Worm (Caenorhabditis elegans): ENCODE measurements around the gene umps-1.

Gene umps-1

DNA sequence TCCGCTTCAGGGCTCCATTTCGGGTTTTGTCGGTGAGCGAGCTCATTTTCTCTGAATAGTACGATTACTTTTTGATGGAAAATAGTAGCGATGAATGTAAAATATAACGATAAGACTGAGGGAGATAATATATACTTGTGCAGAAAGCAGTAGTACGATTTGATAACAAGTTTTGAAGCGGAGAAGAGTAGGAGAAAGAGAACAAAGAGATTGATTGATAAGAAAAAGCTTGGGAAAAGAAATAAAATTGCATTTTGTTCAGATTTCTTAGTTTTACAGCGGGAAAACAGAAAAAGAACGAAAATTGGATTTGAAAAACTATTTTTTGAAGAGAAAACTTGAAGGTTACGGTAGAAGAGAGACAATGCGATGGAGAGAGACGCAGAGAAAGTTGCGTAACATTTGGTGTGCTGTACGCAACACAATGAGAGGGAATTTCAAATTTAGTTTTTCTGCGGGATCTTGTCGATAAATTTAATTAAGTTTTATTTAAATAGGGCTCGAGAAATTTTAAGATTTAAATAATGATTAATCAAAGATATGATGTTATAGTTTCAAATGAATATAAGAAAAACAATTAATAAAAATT lies at the start of gene umps-1:
Gene umps-1, minus strand, starts transcription at position 51 of the 589 bp plus-strand sequence.
- TF ChIP-seq dao-5 (tag; optimal IDR thresholded peaks at IDR 0.05) = no peak
- peak; percentile 57 for TF ChIP-seq W03F9.2 (tag; optimal IDR thresholded peaks at IDR 0.05)
- TF ChIP-seq him-1 (tag; optimal IDR thresholded peaks at IDR 0.05) = no peak

DNA sequence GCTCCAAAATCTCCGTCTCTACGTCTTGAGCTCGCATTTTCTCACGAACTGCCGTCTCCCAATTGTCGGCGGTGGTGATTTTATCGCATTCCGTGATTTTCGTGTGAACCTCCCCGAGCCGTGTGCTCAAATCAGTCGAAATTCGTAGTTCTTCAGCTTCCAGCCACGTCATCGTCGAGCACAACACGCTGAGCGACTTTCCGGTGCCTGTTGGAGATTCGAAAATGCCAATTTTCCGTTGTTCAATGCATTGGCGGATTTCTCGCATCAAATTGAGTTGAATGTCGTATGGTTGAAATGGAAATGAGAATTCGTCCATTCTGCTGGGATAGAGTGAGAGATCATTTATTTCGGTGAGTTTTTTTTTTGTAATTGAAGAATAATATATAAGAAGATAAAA lies 47.5 kb upstream of the umps-1 start, which contains the start of the genes M03C11.3 and chl-1:
Gene M03C11.3, plus strand, starts transcription at position 153 of the 400 bp plus-strand sequence.
Gene chl-1, minus strand, starts transcription at position 323 of the 400 bp plus-strand sequence.
- TF ChIP-seq W03F9.2 (tag; optimal IDR thresholded peaks at IDR 0.05) (no peak), him-1 (tag; optimal IDR thresholded peaks at IDR 0.05) (no peak), dao-5 (tag; optimal IDR thresholded peaks at IDR 0.05) (no peak)

DNA sequence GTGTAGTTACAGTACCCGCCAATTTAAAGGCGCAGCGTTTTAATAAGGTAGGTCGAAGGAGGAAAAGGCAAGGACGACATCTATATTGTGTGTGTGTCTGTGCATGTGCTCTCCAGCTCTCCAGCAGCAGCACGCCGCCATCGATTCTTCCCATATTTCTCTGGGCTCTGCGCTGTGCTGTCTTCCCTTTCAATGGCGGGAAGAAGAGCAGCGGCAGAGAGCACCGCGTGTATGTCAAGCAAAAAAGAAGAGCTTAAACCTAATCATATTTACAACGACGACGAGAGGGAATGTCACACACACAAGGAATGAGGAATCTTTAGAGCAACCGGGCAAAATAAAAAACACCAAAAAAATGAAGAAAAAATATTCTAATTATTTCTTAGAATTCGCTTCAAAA lies 41.5 kb upstream of the umps-1 start:
- TF ChIP-seq dao-5 (tag; optimal IDR thresholded peaks at IDR 0.05) = no peak
- TF ChIP-seq him-1 (tag; optimal IDR thresholded peaks at IDR 0.05) = peak; percentile 22
- TF ChIP-seq W03F9.2 (tag; optimal IDR thresholded peaks at IDR 0.05) = no peak

DNA sequence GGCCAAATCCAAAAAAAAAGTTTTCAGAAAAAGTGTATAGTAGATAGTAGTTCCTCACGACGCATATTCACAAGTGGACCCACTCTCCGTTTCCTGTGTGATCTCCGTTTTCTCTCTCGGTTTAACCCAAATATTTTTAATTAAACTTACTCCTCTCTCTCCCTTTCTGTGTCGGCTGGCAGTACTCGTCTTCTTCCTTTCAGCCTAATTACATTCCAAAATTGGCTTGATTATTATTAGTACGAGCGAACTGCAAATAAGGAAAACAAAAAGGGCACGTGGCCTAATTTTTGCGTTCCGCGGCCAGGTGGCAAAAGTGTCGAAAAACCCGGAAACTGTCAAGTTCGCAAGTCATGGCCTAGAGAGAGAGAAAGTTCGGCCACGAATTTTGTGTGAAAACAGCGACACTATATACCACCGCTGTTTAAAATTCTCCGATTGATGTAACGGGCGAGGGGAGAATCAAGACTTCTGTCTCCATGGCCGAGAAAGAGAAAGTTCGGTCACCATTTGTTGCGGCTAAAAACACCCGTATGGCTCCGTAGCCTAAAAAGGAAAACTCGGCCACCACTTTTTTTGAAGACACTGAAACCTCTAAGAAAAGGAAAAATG lies 39.5 kb upstream of the umps-1 start:
- TF ChIP-seq W03F9.2 (tag; optimal IDR thresholded peaks at IDR 0.05) = no peak
- TF ChIP-seq dao-5 (tag; optimal IDR thresholded peaks at IDR 0.05) = no peak
- no peak for TF ChIP-seq him-1 (tag; optimal IDR thresholded peaks at IDR 0.05)

DNA sequence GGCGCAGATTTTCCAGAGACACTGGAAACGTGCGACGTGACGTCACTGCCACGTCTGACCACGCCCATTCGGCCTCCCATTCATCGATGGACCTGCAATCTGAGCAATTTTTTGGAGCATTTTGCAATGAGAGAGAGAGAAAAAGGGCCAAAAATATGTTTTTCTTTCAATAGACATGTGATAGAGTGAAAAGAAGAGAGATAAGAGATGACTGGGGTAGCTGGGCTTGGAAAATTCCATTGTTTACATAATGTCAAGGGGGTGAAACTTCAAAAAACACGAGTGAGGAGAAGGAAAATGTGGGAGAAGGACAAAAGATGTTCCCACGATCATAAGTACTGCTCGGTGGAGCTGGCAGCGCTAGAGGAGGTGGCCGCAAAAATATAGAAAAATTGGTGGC lies 38.5 kb upstream of the umps-1 start, which contains the start of gene M03C11.1:
Gene M03C11.1, minus strand, starts transcription at position 101 of the 400 bp plus-strand sequence.
- TF ChIP-seq dao-5 (tag; optimal IDR thresholded peaks at IDR 0.05) = no peak
- no peak for TF ChIP-seq W03F9.2 (tag; optimal IDR thresholded peaks at IDR 0.05)
- no peak for TF ChIP-seq him-1 (tag; optimal IDR thresholded peaks at IDR 0.05)

- TF ChIP-seq him-1 (tag; optimal IDR thresholded peaks at IDR 0.05) (no peak), dao-5 (tag; optimal IDR thresholded peaks at IDR 0.05) (no peak), W03F9.2 (tag; optimal IDR thresholded peaks at IDR 0.05) (no peak)
Measured at ce11 chrIII:10391628-10392027, 34.2 kb upstream of the umps-1 start, which contains the start of gene M03C11.9. Gene M03C11.9, minus strand, starts transcription at chrIII:10391728.

DNA sequence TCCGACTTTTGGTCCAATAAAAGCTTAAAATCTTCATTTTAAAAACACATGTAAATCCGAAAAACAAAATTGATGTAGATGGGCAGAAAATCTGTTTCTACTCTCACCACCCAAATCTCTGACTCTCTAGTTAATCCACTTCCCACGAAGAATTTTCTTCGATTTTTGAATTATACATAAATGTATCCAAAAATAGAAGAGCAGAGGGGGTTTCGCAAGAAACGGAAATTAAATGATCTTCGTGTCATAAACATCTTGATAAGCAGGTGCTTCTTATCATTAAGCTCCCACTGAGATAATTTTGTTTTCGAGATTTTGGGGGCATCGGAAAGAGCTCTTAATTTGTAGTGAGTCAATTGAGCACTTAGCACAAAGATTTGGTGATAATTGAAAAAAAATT lies 32.2 kb upstream of the umps-1 start:
- no peak for TF ChIP-seq W03F9.2 (tag; optimal IDR thresholded peaks at IDR 0.05)
- no peak for TF ChIP-seq him-1 (tag; optimal IDR thresholded peaks at IDR 0.05)

DNA sequence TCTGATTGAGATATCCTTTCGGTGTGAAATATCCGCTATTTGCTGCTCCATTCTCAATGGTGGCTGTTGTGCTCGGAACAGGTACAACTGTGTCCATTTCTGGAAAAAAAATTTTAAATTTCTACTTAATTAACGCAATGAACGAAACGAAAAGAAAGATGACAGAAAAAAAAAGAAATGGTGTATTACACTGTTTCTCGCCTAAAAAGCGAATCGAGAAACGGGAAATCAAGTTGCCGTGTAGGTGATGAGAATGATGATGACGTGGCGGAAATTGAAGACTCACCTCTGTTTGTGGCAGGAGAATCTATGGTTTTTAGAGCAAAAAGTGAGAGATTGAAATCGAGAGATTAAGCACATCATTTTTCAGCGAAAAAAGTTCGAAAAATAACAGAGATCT lies 29.0 kb upstream of the umps-1 start, which contains the start of gene C38H2.3:
Gene C38H2.3, minus strand, starts transcription at position 101 of the 400 bp plus-strand sequence.
- TF ChIP-seq him-1 (tag; optimal IDR thresholded peaks at IDR 0.05) (no peak), W03F9.2 (tag; optimal IDR thresholded peaks at IDR 0.05) (no peak), dao-5 (tag; optimal IDR thresholded peaks at IDR 0.05) (no peak)

ce11 chrIII:10383804-10384203 lies 26.4 kb upstream of the umps-1 start:
- TF ChIP-seq him-1 (tag; optimal IDR thresholded peaks at IDR 0.05) = no peak
- no peak for TF ChIP-seq dao-5 (tag; optimal IDR thresholded peaks at IDR 0.05)
- no peak for TF ChIP-seq W03F9.2 (tag; optimal IDR thresholded peaks at IDR 0.05)

- TF ChIP-seq dao-5 (tag; optimal IDR thresholded peaks at IDR 0.05) (no peak), W03F9.2 (tag; optimal IDR thresholded peaks at IDR 0.05) (no peak)
Measured at ce11 chrIII:10381473-10381872, 24.0 kb upstream of the umps-1 start, which contains the start of gene C38H2.2. Gene C38H2.2, plus strand, starts transcription at chrIII:10381773.

- TF ChIP-seq him-1 (tag; optimal IDR thresholded peaks at IDR 0.05) (no peak), dao-5 (tag; optimal IDR thresholded peaks at IDR 0.05) (no peak), W03F9.2 (tag; optimal IDR thresholded peaks at IDR 0.05) (no peak)
Measured at ce11 chrIII:10380640-10381039, 23.2 kb upstream of the umps-1 start.

DNA sequence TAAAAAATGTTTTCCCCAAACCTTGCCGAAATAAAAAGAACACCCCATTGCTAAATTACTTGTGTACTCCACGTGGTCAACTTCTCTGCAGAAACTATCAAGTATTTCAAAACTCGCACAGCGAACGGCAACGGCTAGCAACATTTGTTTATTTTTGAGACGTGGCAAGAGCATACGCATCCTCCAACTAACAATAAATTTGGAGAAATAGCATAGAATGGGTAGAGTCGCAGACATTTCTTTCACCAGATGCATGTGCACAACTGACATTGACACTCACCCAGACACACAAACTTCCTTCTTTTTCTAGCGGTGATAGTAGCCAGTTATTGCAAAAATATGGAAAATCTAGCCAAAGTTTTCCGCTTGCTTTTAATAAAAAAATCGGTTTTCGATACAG lies 22.2 kb upstream of the umps-1 start:
- TF ChIP-seq dao-5 (tag; optimal IDR thresholded peaks at IDR 0.05) (no peak), him-1 (tag; optimal IDR thresholded peaks at IDR 0.05) (no peak), W03F9.2 (tag; optimal IDR thresholded peaks at IDR 0.05) (no peak)

DNA sequence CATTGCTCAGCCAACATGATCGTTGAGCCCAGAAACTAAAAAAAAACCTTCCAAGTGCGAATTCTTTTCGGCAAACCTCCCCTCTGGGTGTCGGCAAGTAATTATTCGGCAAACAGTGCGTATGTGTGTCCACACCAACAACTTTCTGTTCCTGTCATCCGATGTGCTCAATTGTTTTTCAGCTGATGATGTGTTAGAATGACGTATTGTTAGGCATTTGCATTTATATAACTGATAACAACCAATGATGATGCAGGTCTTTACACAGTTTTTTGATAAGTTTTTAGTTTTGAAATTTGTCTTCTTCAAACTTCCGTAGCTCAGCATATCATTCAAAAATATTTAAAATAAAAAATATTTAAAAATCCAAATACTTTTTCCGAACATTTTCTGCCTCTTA lies 21.5 kb upstream of the umps-1 start:
- no peak for TF ChIP-seq him-1 (tag; optimal IDR thresholded peaks at IDR 0.05)
- no peak for TF ChIP-seq W03F9.2 (tag; optimal IDR thresholded peaks at IDR 0.05)
- TF ChIP-seq dao-5 (tag; optimal IDR thresholded peaks at IDR 0.05) = no peak

ce11 chrIII:10376041-10376440 lies 18.6 kb upstream of the umps-1 start:
- TF ChIP-seq dao-5 (tag; optimal IDR thresholded peaks at IDR 0.05) = no peak
- TF ChIP-seq him-1 (tag; optimal IDR thresholded peaks at IDR 0.05) = no peak
- TF ChIP-seq W03F9.2 (tag; optimal IDR thresholded peaks at IDR 0.05) = no peak

Data from whole organism, L4/young adult.